Worm (Caenorhabditis elegans) whole organism, L3 larva: ENCODE results near the gene F19C6.2.

Experiments
- elt-1 ChIP-seq: fragments of 150-350 bp; optimal IDR thresholded peaks from 2 replicates; lab custom pipeline; 2014; ENCODE audit warnings: missing biosample characterization, missing genetic modification characterization
- jun-1 ChIP-seq: fragments of 150-350 bp; optimal IDR thresholded peaks from 2 replicates; lab custom pipeline; 2014; ENCODE audit warnings: missing biosample characterization, missing genetic modification reagents, missing genetic modification characterization
- mdl-1 ChIP-seq: fragments of 150-350 bp; optimal IDR thresholded peaks from 2 replicates; lab custom pipeline; 2014; ENCODE audit warnings: missing biosample characterization, missing genetic modification characterization
- nfya-1 ChIP-seq: sonication (generic microtip); optimal IDR thresholded peaks from 2 replicates; lab custom pipeline; 2017; ENCODE audit warnings: missing genetic modification characterization, mild to moderate bottlenecking, missing compliant biosample characterization, antibody characterized with exemption, moderate library complexity; ENCODE audit not compliant: insufficient read depth

ce11 chrX:10030836-10031235 is 30.1 kb downstream of the F19C6.2 start, which contains the start of gene sek-6:
- no peak for TF ChIP-seq nfya-1 (tag; lab: Kevin White, UChicago)
- no peak for TF ChIP-seq jun-1 (tag; lab: Kevin White, UChicago)
- no peak for TF ChIP-seq elt-1
- no peak for TF ChIP-seq mdl-1 (tag; lab: Kevin White, UChicago)
